Worm (Caenorhabditis elegans) whole organism, L1 larva: ENCODE results near the gene srw-4.

Experiments
- aha-1 ChIP-seq: fragments of 150-350 bp; optimal IDR thresholded peaks from 2 replicates; lab custom pipeline; 2014; ENCODE audit warnings: missing biosample characterization, missing genetic modification characterization
- ces-1 ChIP-seq: fragments of 150-350 bp; optimal IDR thresholded peaks from 2 replicates; lab custom pipeline; 2014; ENCODE audit warnings: missing biosample characterization, missing genetic modification reagents, missing genetic modification characterization
- mdl-1 ChIP-seq, 2 experiments: fragments of 150-350 bp; optimal IDR thresholded peaks; 2 replicates each; lab custom pipeline; 2014 to 2017; ENCODE audit warnings: missing biosample characterization in 2 of 2, missing genetic modification characterization in 2 of 2, inconsistent platforms in 1 of 2
- nhr-237 ChIP-seq: fragments of 150-350 bp; optimal IDR thresholded peaks from 2 replicates; lab custom pipeline; 2014; ENCODE audit warnings: missing biosample characterization, missing genetic modification characterization
- skn-1 ChIP-seq: fragments of 150-350 bp; optimal IDR thresholded peaks from 2 replicates; lab custom pipeline; 2014; ENCODE audit warnings: missing biosample characterization, missing genetic modification characterization
- sox-4 ChIP-seq: sonication (generic microtip); optimal IDR thresholded peaks from 2 replicates; lab custom pipeline; 2016; ENCODE audit warnings: missing genetic modification characterization, missing compliant biosample characterization
- tlp-1 ChIP-seq: fragments of 150-350 bp; optimal IDR thresholded peaks from 2 replicates; lab custom pipeline; 2014; ENCODE audit warnings: missing biosample characterization, missing genetic modification characterization

- TF ChIP-seq aha-1, result no peak
- TF ChIP-seq tlp-1 (tag; lab: Kevin White, UChicago), result no peak
- TF ChIP-seq nhr-237 (tag; lab: Kevin White, UChicago), result no peak
- TF ChIP-seq ces-1 (GFP tag; lab: Kevin White, UChicago), result no peak
- no peak for TF ChIP-seq mdl-1 (tag; optimal IDR thresholded peaks at IDR 0.05; lab: Kevin White, UChicago)
- TF ChIP-seq sox-4 (tag; lab: Kevin White, UChicago), result no peak
- no peak for TF ChIP-seq skn-1 (tag; lab: Kevin White, UChicago)
Measured at ce11 chrV:2909525-2909924, 20.9 kb upstream of the srw-4 start, which contains the start of gene zmp-3.
